Fruit fly (Drosophila melanogaster): ENCODE measurements around the gene Orc5.

dm6 chr2L:13835959-13836358 is 6.3 kb downstream of the Orc5 start:
- TF ChIP-seq h (optimal IDR thresholded peaks at IDR 0.05) (no peak), ttk (optimal IDR thresholded peaks at IDR 0.05) (no peak), psq (optimal IDR thresholded peaks at IDR 0.05) (no peak), Sin3A (optimal IDR thresholded peaks at IDR 0.05) (no peak)

All from Kc167 (cell line).